Fruit fly (Drosophila melanogaster) whole organism, embryonic: ENCODE data around the gene CG34409.

Experiments
- ATbp ChIP-seq: fragments of 200-800 bp; sonication (Bioruptor generic); optimal IDR thresholded peaks from 2 replicates; lab custom pipeline; 2017; ENCODE audit warnings: missing biosample characterization, mild to moderate bottlenecking, missing genetic modification characterization, missing genetic modification reagents
- Bgb ChIP-seq: fragments of 200-800 bp; sonication (Bioruptor generic); IDR thresholded peaks from 2 replicates; pipeline ENCODE4 v1.3.6; 2022; ENCODE audit warnings: missing biosample characterization, missing genetic modification characterization; ENCODE audit not compliant: partially characterized antibody
- CG10274 ChIP-seq: fragments of 200-800 bp; sonication (Bioruptor generic); optimal IDR thresholded peaks from 3 replicates; lab custom pipeline; 2017; ENCODE audit warnings: missing biosample characterization, mild to moderate bottlenecking, missing genetic modification characterization
- CG10366 ChIP-seq: fragments of 200-800 bp; sonication (Bioruptor generic); IDR thresholded peaks from 2 replicates; pipeline ENCODE4 v1.3.6; 2022; ENCODE audit warnings: missing biosample characterization, missing genetic modification characterization
- CG11093 ChIP-seq: fragments of 200-800 bp; sonication (Bioruptor generic); IDR thresholded peaks from 3 replicates; pipeline ENCODE4 v1.3.6; 2022; ENCODE audit warnings: missing biosample characterization, missing genetic modification characterization
- CG12104 ChIP-seq: fragments of 200-800 bp; sonication (Bioruptor generic); optimal IDR thresholded peaks from 3 replicates; lab custom pipeline; 2016; ENCODE audit warnings: missing biosample characterization, missing genetic modification characterization
- CG12219 ChIP-seq: fragments of 200-800 bp; sonication (Bioruptor generic); optimal IDR thresholded peaks from 3 replicates; lab custom pipeline; 2018; ENCODE audit warnings: missing biosample characterization, mild to moderate bottlenecking, missing genetic modification characterization
- CG13775 ChIP-seq: fragments of 200-800 bp; sonication (Bioruptor generic); optimal IDR thresholded peaks from 3 replicates; lab custom pipeline; 2017; ENCODE audit warnings: missing biosample characterization, mild to moderate bottlenecking, missing genetic modification characterization
- CG14710 ChIP-seq: fragments of 200-800 bp; sonication (Bioruptor generic); optimal IDR thresholded peaks from 3 replicates; lab custom pipeline; 2019; ENCODE audit warnings: missing biosample characterization, mild to moderate bottlenecking, missing genetic modification characterization, moderate library complexity
- CG15073 ChIP-seq: fragments of 200-800 bp; sonication (Bioruptor generic); optimal IDR thresholded peaks from 2 replicates; lab custom pipeline; 2016; ENCODE audit warnings: missing biosample characterization, missing genetic modification characterization
- CG15601 ChIP-seq: fragments of 200-800 bp; sonication (Bioruptor generic); optimal IDR thresholded peaks from 3 replicates; lab custom pipeline; 2019; ENCODE audit warnings: missing biosample characterization, mild to moderate bottlenecking, missing genetic modification characterization, moderate library complexity
- CG16813 ChIP-seq: fragments of 200-800 bp; sonication (Bioruptor generic); IDR thresholded peaks from 3 replicates; pipeline ENCODE4 v1.3.6; 2022; ENCODE audit warnings: missing biosample characterization, missing genetic modification characterization; ENCODE audit not compliant: partially characterized antibody
- CG17912 ChIP-seq: fragments of 200-800 bp; sonication (Bioruptor generic); optimal IDR thresholded peaks from 2 replicates; lab custom pipeline; 2018; ENCODE audit warnings: missing biosample characterization, mild to moderate bottlenecking, missing genetic modification characterization
- CG18599 ChIP-seq: fragments of 200-800 bp; sonication (Bioruptor generic); optimal IDR thresholded peaks from 3 replicates; lab custom pipeline; 2017; ENCODE audit warnings: missing biosample characterization, missing genetic modification characterization, mild to moderate bottlenecking, moderate library complexity, missing genetic modification reagents
- CG3065 ChIP-seq: fragments of 200-800 bp; sonication (Bioruptor generic); optimal IDR thresholded peaks from 2 replicates; lab custom pipeline; 2016; ENCODE audit warnings: missing biosample characterization, missing genetic modification characterization
- CG34376 ChIP-seq: fragments of 200-800 bp; sonication (Bioruptor generic); optimal IDR thresholded peaks from 2 replicates; lab custom pipeline; 2018; ENCODE audit warnings: missing biosample characterization, mild to moderate bottlenecking, missing genetic modification characterization
- CG3838 ChIP-seq: fragments of 200-800 bp; sonication (Bioruptor generic); optimal IDR thresholded peaks from 3 replicates; lab custom pipeline; 2016; ENCODE audit warnings: missing biosample characterization, missing genetic modification characterization
- CG5180 ChIP-seq: fragments of 200-800 bp; sonication (Bioruptor generic); optimal IDR thresholded peaks from 3 replicates; lab custom pipeline; 2017; ENCODE audit warnings: missing biosample characterization, missing genetic modification characterization, mild to moderate bottlenecking, moderate library complexity, missing genetic modification reagents
- CG7963 ChIP-seq: fragments of 200-800 bp; sonication (Bioruptor generic); IDR thresholded peaks from 3 replicates; pipeline ENCODE4 v1.3.6; 2022; ENCODE audit warnings: missing biosample characterization, missing genetic modification characterization; ENCODE audit not compliant: partially characterized antibody
- Ets97D ChIP-seq: fragments of 200-800 bp; sonication (Bioruptor generic); optimal IDR thresholded peaks from 3 replicates; lab custom pipeline; 2016; ENCODE audit warnings: missing biosample characterization, missing genetic modification characterization
- Fer1 ChIP-seq: fragments of 200-800 bp; sonication (Bioruptor generic); optimal IDR thresholded peaks from 2 replicates; lab custom pipeline; 2017; ENCODE audit warnings: missing biosample characterization, mild to moderate bottlenecking, missing genetic modification characterization
- Gug ChIP-seq: fragments of 200-800 bp; sonication (Bioruptor generic); IDR thresholded peaks from 4 replicates; pipeline ENCODE4 v1.3.6; 2022; ENCODE audit warnings: missing biosample characterization, missing genetic modification characterization
- H15 ChIP-seq: fragments of 200-800 bp; sonication (Bioruptor generic); IDR thresholded peaks from 3 replicates; pipeline ENCODE4 v1.3.6; 2022; ENCODE audit warnings: missing biosample characterization, missing genetic modification characterization
- Hmr ChIP-seq: fragments of 200-800 bp; sonication (Bioruptor generic); optimal IDR thresholded peaks from 3 replicates; lab custom pipeline; 2017; ENCODE audit warnings: mild to moderate bottlenecking, missing biosample characterization, missing genetic modification reagents, missing genetic modification characterization
- Hr78 ChIP-seq, 2 experiments: fragments of 200-800 bp in 1 of 2; fragments of >200 bp in 1 of 2; sonication (Bioruptor generic) in 1 of 2; optimal IDR thresholded peaks; 2 replicates each; lab custom pipeline; 2017 to 2019; ENCODE audit warnings: missing biosample characterization in 2 of 2, missing genetic modification characterization in 2 of 2, mild to moderate bottlenecking in 1 of 2, moderate library complexity in 1 of 2
- Hsf ChIP-seq: fragments of 200-800 bp; sonication (Bioruptor generic); optimal IDR thresholded peaks from 3 replicates; lab custom pipeline; 2016; ENCODE audit warnings: missing biosample characterization, missing genetic modification characterization
- Meics ChIP-seq: fragments of 200-800 bp; sonication (Bioruptor generic); optimal IDR thresholded peaks from 2 replicates; lab custom pipeline; 2017; ENCODE audit warnings: missing biosample characterization, mild to moderate bottlenecking, missing genetic modification characterization
- Myb ChIP-seq: fragments of 200-800 bp; sonication (Bioruptor generic); optimal IDR thresholded peaks from 2 replicates; lab custom pipeline; 2016; ENCODE audit warnings: missing biosample characterization, missing genetic modification characterization
- Nf-YB ChIP-seq: fragments of 200-800 bp; sonication (Bioruptor generic); optimal IDR thresholded peaks from 3 replicates; lab custom pipeline; 2019; ENCODE audit warnings: missing biosample characterization, mild to moderate bottlenecking, missing genetic modification characterization, moderate library complexity
- Ptx1 ChIP-seq: fragments of 200-800 bp; sonication (Bioruptor generic); IDR thresholded peaks from 2 replicates; pipeline ENCODE4 v1.3.6; 2022; ENCODE audit warnings: missing biosample characterization, missing genetic modification characterization
- Sry-β ChIP-seq: fragments of 200-800 bp; sonication (Bioruptor generic); optimal IDR thresholded peaks from 2 replicates; lab custom pipeline; 2018; ENCODE audit warnings: missing biosample characterization, mild to moderate bottlenecking, missing genetic modification characterization, moderate library complexity
- Stat92E ChIP-seq, 3 experiments: fragments of >200 bp in 2 of 3; fragments of 200-800 bp in 1 of 3; sonication (Bioruptor generic) in 1 of 3; optimal IDR thresholded peaks; 2 replicates each; lab custom pipeline; 2017 to 2019; ENCODE audit warnings: missing biosample characterization in 3 of 3, missing genetic modification characterization in 3 of 3, mild to moderate bottlenecking in 1 of 3, moderate library complexity in 1 of 3
- ap ChIP-seq: fragments of 200-800 bp; sonication (Bioruptor generic); IDR thresholded peaks from 2 replicates; pipeline ENCODE4 v1.3.6; 2022; ENCODE audit warnings: missing biosample characterization, missing genetic modification characterization
- ase ChIP-seq: fragments of 200-800 bp; sonication (Bioruptor generic); IDR thresholded peaks from 3 replicates; pipeline ENCODE4 v1.3.6; 2022; ENCODE audit warnings: missing biosample characterization, missing genetic modification characterization
- chinmo ChIP-seq: fragments of 200-800 bp; sonication (Bioruptor generic); IDR thresholded peaks from 4 replicates; pipeline ENCODE4 v1.3.6; 2022; ENCODE audit warnings: missing biosample characterization, missing genetic modification characterization; ENCODE audit not compliant: partially characterized antibody
- ems ChIP-seq: fragments of 200-800 bp; sonication (Bioruptor generic); optimal IDR thresholded peaks from 3 replicates; lab custom pipeline; 2016; ENCODE audit warnings: missing biosample characterization, missing genetic modification characterization
- esg ChIP-seq: fragments of 200-800 bp; sonication (Bioruptor generic); conservative IDR thresholded peaks from 2 replicates; pipeline ENCODE4 v1.3.6; 2022; ENCODE audit warnings: missing biosample characterization, missing genetic modification characterization
- ham ChIP-seq: fragments of 200-800 bp; sonication (Bioruptor generic); IDR thresholded peaks from 2 replicates; pipeline ENCODE4 v1.3.6; 2022; ENCODE audit warnings: missing biosample characterization, missing genetic modification characterization
- hbn ChIP-seq: fragments of 200-800 bp; sonication (Bioruptor generic); IDR thresholded peaks from 2 replicates; pipeline ENCODE4 v1.3.6; 2022; ENCODE audit warnings: missing biosample characterization, missing genetic modification characterization; ENCODE audit not compliant: partially characterized antibody
- sc ChIP-seq, 3 experiments: fragments of >200 bp in 2 of 3; fragments of 200-800 bp in 1 of 3; sonication (Bioruptor generic) in 1 of 3; optimal IDR thresholded peaks; 2 replicates in 2 of 3; 3 replicates in 1 of 3; lab custom pipeline; 2017; ENCODE audit warnings: mild to moderate bottlenecking in 1 of 3, missing biosample characterization in 1 of 3, missing genetic modification characterization in 1 of 3, missing genetic modification reagents in 1 of 3
- sens ChIP-seq: fragments of 200-800 bp; sonication (Bioruptor generic); peaks from one replicate; lab custom pipeline; 2016; ENCODE audit warnings: missing biosample characterization, missing genetic modification characterization
- slbo ChIP-seq: fragments of 200-800 bp; sonication (Bioruptor generic); IDR thresholded peaks from 2 replicates; pipeline ENCODE4 v1.3.6; 2022; ENCODE audit warnings: missing biosample characterization, missing genetic modification characterization
- stc ChIP-seq: fragments of 200-800 bp; sonication (Bioruptor generic); IDR thresholded peaks from 2 replicates; pipeline ENCODE4 v1.3.6; 2022; ENCODE audit warnings: missing biosample characterization, missing genetic modification characterization
- usp ChIP-seq: fragments of >200 bp; optimal IDR thresholded peaks from 2 replicates; lab custom pipeline; 2017; ENCODE audit warnings: missing biosample characterization, missing genetic modification characterization
- zen2 ChIP-seq: fragments of 200-800 bp; sonication (Bioruptor generic); IDR thresholded peaks from 3 replicates; pipeline ENCODE4 v1.3.6; 2022; ENCODE audit warnings: missing biosample characterization, missing genetic modification characterization; ENCODE audit not compliant: partially characterized antibody
- zf30C ChIP-seq: fragments of 200-800 bp; sonication (Bioruptor generic); optimal IDR thresholded peaks from 3 replicates; lab custom pipeline; 2018; ENCODE audit warnings: missing biosample characterization, mild to moderate bottlenecking, missing genetic modification characterization
- zfh1 ChIP-seq: fragments of 200-800 bp; sonication (Bioruptor generic); IDR thresholded peaks from 3 replicates; pipeline ENCODE4 v1.3.6; 2022; ENCODE audit warnings: missing biosample characterization, missing genetic modification characterization

CG34409 gene

dm6 chr3R:9762955-9763931, 17.1 kb upstream of the CG34409 start, which contains the start of the genes Snap24 and CG8478 (continued):
- no peak for TF ChIP-seq CG10366 (GFP tag; lab: Robert Waterston, UW)
- TF ChIP-seq sc (optimal IDR thresholded peaks at IDR 0.05; lab: Kevin White, UChicago): no peak
- no peak for TF ChIP-seq sc (GFP tag; optimal IDR thresholded peaks at IDR 0.05; lab: Kevin White, UChicago)
- no peak for TF ChIP-seq ATbp (GFP tag; lab: Kevin White, UChicago)
- TF ChIP-seq CG3065: no peak
- no peak for TF ChIP-seq Meics
- TF ChIP-seq Stat92E (GFP tag; optimal IDR thresholded peaks at IDR 0.05; lab: Kevin White, UChicago): no peak
- peak; percentile 91 for TF ChIP-seq sens (GFP tag; lab: Kevin White, UChicago)
- peak; percentile 78 for TF ChIP-seq CG14710 (tag; lab: Kevin White, UChicago)
- TF ChIP-seq Ets97D (GFP tag; lab: Kevin White, UChicago): peak; percentile 25
- TF ChIP-seq CG13775: no peak
- no peak for TF ChIP-seq ham (GFP tag; lab: Robert Waterston, UW)
- no peak for TF ChIP-seq CG15073 (GFP tag; lab: Kevin White, UChicago)
- TF ChIP-seq slbo (GFP tag; lab: Robert Waterston, UW): peak; percentile 12; the same call in 1 of the 2 replicates
- TF ChIP-seq ap (GFP tag; lab: Robert Waterston, UW): no peak
- peak; percentile 5 for TF ChIP-seq Fer1 (GFP tag; lab: Kevin White, UChicago)
- no peak for TF ChIP-seq CG34376 (GFP tag; lab: Kevin White, UChicago)
- TF ChIP-seq Nf-YB (GFP tag; lab: Kevin White, UChicago): no peak
- TF ChIP-seq Myb (GFP tag; lab: Kevin White, UChicago): peak; percentile 75
- TF ChIP-seq esg (GFP tag; lab: Robert Waterston, UW): no peak
- no peak for TF ChIP-seq ems (GFP tag; lab: Kevin White, UChicago)
- peak; percentile 66; the same call in 2 of the 3 replicates for TF ChIP-seq zen2 (GFP tag; lab: Robert Waterston, UW)
- TF ChIP-seq CG7963 (GFP tag; lab: Robert Waterston, UW): peak; percentile 57; the same call in 2 of the 3 replicates
- TF ChIP-seq Hr78 (GFP tag; optimal IDR thresholded peaks at IDR 0.05; lab: Kevin White, UChicago): no peak
- TF ChIP-seq CG11093 (GFP tag; lab: Robert Waterston, UW): no peak
- TF ChIP-seq Gug (GFP tag; lab: Robert Waterston, UW): no peak
- TF ChIP-seq CG17912 (GFP tag; lab: Kevin White, UChicago): no peak
- TF ChIP-seq CG18599 (GFP tag; lab: Kevin White, UChicago): no peak
- no peak for TF ChIP-seq stc
- peak; percentile 65 for TF ChIP-seq hbn (GFP tag; lab: Robert Waterston, UW)
- no peak for TF ChIP-seq CG5180 (GFP tag; lab: Kevin White, UChicago)
- TF ChIP-seq CG12104 (GFP tag; lab: Kevin White, UChicago): no peak
- TF ChIP-seq CG12219 (GFP tag; lab: Kevin White, UChicago): no peak
- TF ChIP-seq Hmr (GFP tag; lab: Kevin White, UChicago): no peak
- TF ChIP-seq Bgb (GFP tag; lab: Robert Waterston, UW): peak; percentile 85
- TF ChIP-seq zfh1 (GFP tag; lab: Robert Waterston, UW): no peak
- TF ChIP-seq chinmo (GFP tag; lab: Robert Waterston, UW): peak; percentile 74; the same call in 2 of the 4 replicates
- no peak for TF ChIP-seq Sry-β
- no peak for TF ChIP-seq H15
- no peak for TF ChIP-seq CG15601 (tag; lab: Kevin White, UChicago)
- no peak for TF ChIP-seq zf30C (GFP tag; lab: Kevin White, UChicago)
- no peak for TF ChIP-seq ase (GFP tag; lab: Robert Waterston, UW)
- TF ChIP-seq usp (GFP tag; lab: Kevin White, UChicago): no peak
- TF ChIP-seq CG10274 (GFP tag; lab: Kevin White, UChicago): no peak
- TF ChIP-seq Hsf (GFP tag; lab: Kevin White, UChicago): no peak
- no peak for TF ChIP-seq CG3838 (GFP tag; lab: Kevin White, UChicago)
- peak; percentile 81 for TF ChIP-seq CG16813 (GFP tag; lab: Robert Waterston, UW)
- no peak for TF ChIP-seq Ptx1 (GFP tag; lab: Robert Waterston, UW)
